Worm (Caenorhabditis elegans) whole organism, L1 larva: ENCODE data around the gene his-17.

Experiments
- ama-1 ChIP-seq: fragments of 150-350 bp; optimal IDR thresholded peaks from 2 replicates; lab custom pipeline; 2014
- blmp-1 ChIP-seq: fragments of 150-350 bp; optimal IDR thresholded peaks from 2 replicates; lab custom pipeline; 2014; ENCODE audit warnings: missing biosample characterization, missing genetic modification characterization
- fkh-8 ChIP-seq: sonication (generic microtip); optimal IDR thresholded peaks from 2 replicates; lab custom pipeline; 2016; ENCODE audit warnings: mild to moderate bottlenecking, missing genetic modification characterization, missing compliant biosample characterization
- nhr-77 ChIP-seq: fragments of 150-350 bp; optimal IDR thresholded peaks from 2 replicates; lab custom pipeline; 2014; ENCODE audit warnings: missing biosample characterization, missing genetic modification characterization
- unc-130 ChIP-seq: fragments of 150-350 bp; optimal IDR thresholded peaks from 2 replicates; lab custom pipeline; 2017; ENCODE audit warnings: missing biosample characterization, missing genetic modification characterization, inconsistent platforms
- unc-62 ChIP-seq: fragments of 150-350 bp; optimal IDR thresholded peaks from 2 replicates; lab custom pipeline; 2014; ENCODE audit warnings: missing biosample characterization, missing genetic modification reagents, missing genetic modification characterization
- ztf-4 ChIP-seq: fragments of 150-350 bp; optimal IDR thresholded peaks from 2 replicates; lab custom pipeline; 2014; ENCODE audit warnings: missing biosample characterization, missing genetic modification characterization

ce11 chrV:8913940-8914339 is 16.1 kb upstream of the his-17 start, which contains the start of gene mod-1:
- no peak for TF ChIP-seq ama-1
- TF ChIP-seq blmp-1 (tag; lab: Kevin White, UChicago) = no peak
- no peak for TF ChIP-seq unc-130 (tag; lab: Kevin White, UChicago)
- TF ChIP-seq nhr-77 = no peak
- no peak for TF ChIP-seq fkh-8 (tag; lab: Kevin White, UChicago)
- no peak for TF ChIP-seq unc-62 (GFP tag; lab: Kevin White, UChicago)
- no peak for TF ChIP-seq ztf-4 (tag; lab: Kevin White, UChicago)
